Fruit fly (Drosophila melanogaster) whole organism, embryonic: ENCODE measurements around the gene CG15034.
A peak's percentile ranks its signal among the peaks of the same experiment; 100 is the strongest.

Source experiments
- CG10431 ChIP-seq: fragments of 200-800 bp; sonication (Bioruptor generic); optimal IDR thresholded peaks from 3 replicates; lab custom pipeline; 2018; ENCODE audit warnings: missing biosample characterization, mild to moderate bottlenecking, missing genetic modification characterization
- CG11085 ChIP-seq: fragments of 200-800 bp; sonication (Bioruptor generic); IDR thresholded peaks from 2 replicates; pipeline ENCODE4 v1.3.6; 2022; ENCODE audit warnings: missing biosample characterization, missing genetic modification characterization
- CG11456 ChIP-seq: fragments of 200-800 bp; sonication (Bioruptor generic); IDR thresholded peaks from 3 replicates; pipeline ENCODE4 v1.3.6; 2022; ENCODE audit warnings: missing biosample characterization, missing genetic modification characterization
- CG1233 ChIP-seq: fragments of 200-800 bp; sonication (Bioruptor generic); optimal IDR thresholded peaks from 4 replicates; lab custom pipeline; 2018; ENCODE audit warnings: missing biosample characterization, mild to moderate bottlenecking, missing genetic modification characterization
- CG15601 ChIP-seq: fragments of 200-800 bp; sonication (Bioruptor generic); optimal IDR thresholded peaks from 3 replicates; lab custom pipeline; 2019; ENCODE audit warnings: missing biosample characterization, mild to moderate bottlenecking, missing genetic modification characterization, moderate library complexity
- CG17328 ChIP-seq: fragments of 200-800 bp; sonication (Bioruptor generic); IDR thresholded peaks from 2 replicates; pipeline ENCODE4 v1.3.6; 2022; ENCODE audit warnings: missing biosample characterization, missing genetic modification characterization
- CG33557 ChIP-seq: fragments of 200-800 bp; sonication (Bioruptor generic); optimal IDR thresholded peaks from 2 replicates; lab custom pipeline; 2019; ENCODE audit warnings: missing biosample characterization, mild to moderate bottlenecking, missing genetic modification characterization, moderate library complexity
- CG34224 ChIP-seq: fragments of 200-800 bp; sonication (Bioruptor generic); IDR thresholded peaks from 3 replicates; pipeline ENCODE4 v1.3.6; 2022; ENCODE audit warnings: missing biosample characterization, missing genetic modification characterization; ENCODE audit not compliant: partially characterized antibody
- CG3847 ChIP-seq: fragments of 200-800 bp; sonication (Bioruptor generic); IDR thresholded peaks from 2 replicates; pipeline ENCODE4 v1.3.6; 2022; ENCODE audit warnings: missing biosample characterization, missing genetic modification characterization
- CG3995 ChIP-seq: fragments of 200-800 bp; sonication (Bioruptor generic); optimal IDR thresholded peaks from 3 replicates; lab custom pipeline; 2016; ENCODE audit warnings: missing biosample characterization, missing genetic modification characterization
- CG4282 ChIP-seq: fragments of 200-800 bp; sonication (Bioruptor generic); optimal IDR thresholded peaks from 2 replicates; lab custom pipeline; 2016; ENCODE audit warnings: missing biosample characterization, missing genetic modification characterization
- CG7786 ChIP-seq: fragments of 200-800 bp; sonication (Bioruptor generic); optimal IDR thresholded peaks from 2 replicates; lab custom pipeline; 2016; ENCODE audit warnings: missing biosample characterization, missing genetic modification characterization
- CG8359 ChIP-seq: fragments of 200-800 bp; sonication (Bioruptor generic); optimal IDR thresholded peaks from 2 replicates; lab custom pipeline; 2017; ENCODE audit warnings: missing biosample characterization, mild to moderate bottlenecking, missing genetic modification characterization, borderline replicate concordance
- CG8478 ChIP-seq: fragments of >200 bp; optimal IDR thresholded peaks from 2 replicates; lab custom pipeline; 2018
- CG8765 ChIP-seq: fragments of 200-800 bp; sonication (Bioruptor generic); IDR thresholded peaks from 2 replicates; pipeline ENCODE4 v1.3.6; 2022; ENCODE audit warnings: missing biosample characterization, missing genetic modification characterization
- CG9797 ChIP-seq: fragments of 200-800 bp; sonication (Bioruptor generic); optimal IDR thresholded peaks from 3 replicates; lab custom pipeline; 2018; ENCODE audit warnings: missing biosample characterization, mild to moderate bottlenecking, missing genetic modification characterization
- Chrac-16 ChIP-seq: fragments of 200-800 bp; sonication (Bioruptor generic); optimal IDR thresholded peaks from 3 replicates; lab custom pipeline; 2016; ENCODE audit warnings: missing biosample characterization, missing genetic modification characterization
- Doc3 ChIP-seq: fragments of 200-800 bp; sonication (Bioruptor generic); IDR thresholded peaks from 3 replicates; pipeline ENCODE4 v1.3.6; 2022; ENCODE audit warnings: missing biosample characterization, missing genetic modification characterization; ENCODE audit not compliant: partially characterized antibody
- Dp ChIP-seq: fragments of 200-800 bp; sonication (Bioruptor generic); optimal IDR thresholded peaks from 2 replicates; lab custom pipeline; 2018; ENCODE audit warnings: missing biosample characterization, mild to moderate bottlenecking, missing genetic modification characterization, moderate library complexity
- NFAT ChIP-seq: fragments of 200-800 bp; sonication (Bioruptor generic); IDR thresholded peaks from 2 replicates; pipeline ENCODE4 v1.3.6; 2022; ENCODE audit warnings: missing biosample characterization, missing genetic modification characterization
- Optix ChIP-seq: fragments of 200-800 bp; sonication (Bioruptor generic); IDR thresholded peaks from 3 replicates; pipeline ENCODE4 v1.3.6; 2022; ENCODE audit warnings: missing biosample characterization, missing genetic modification characterization
- Pdp1 ChIP-seq, 2 experiments: fragments of 200-800 bp; sonication (Bioruptor generic); optimal IDR thresholded peaks; 3 replicates each; lab custom pipeline; 2016; ENCODE audit warnings: missing biosample characterization in 2 of 2, missing genetic modification characterization in 2 of 2, mild to moderate bottlenecking in 1 of 2, moderate library complexity in 1 of 2
- Rx ChIP-seq: fragments of 200-800 bp; sonication (Bioruptor generic); IDR thresholded peaks from 2 replicates; pipeline ENCODE4 v1.3.6; 2022; ENCODE audit warnings: missing biosample characterization, missing genetic modification characterization
- Sry-δ ChIP-seq: fragments of 200-800 bp; sonication (Bioruptor generic); optimal IDR thresholded peaks from 2 replicates; lab custom pipeline; 2016; ENCODE audit warnings: missing biosample characterization, missing genetic modification characterization
- abd-A ChIP-seq: fragments of 200-800 bp; sonication (Bioruptor generic); optimal IDR thresholded peaks from 3 replicates; lab custom pipeline; 2019; ENCODE audit warnings: missing biosample characterization, mild to moderate bottlenecking, missing genetic modification characterization, moderate library complexity
- ara ChIP-seq: fragments of 200-800 bp; sonication (Bioruptor generic); IDR thresholded peaks from 2 replicates; pipeline ENCODE4 v1.3.6; 2022; ENCODE audit warnings: missing biosample characterization, missing genetic modification characterization
- ase ChIP-seq: fragments of 200-800 bp; sonication (Bioruptor generic); IDR thresholded peaks from 3 replicates; pipeline ENCODE4 v1.3.6; 2022; ENCODE audit warnings: missing biosample characterization, missing genetic modification characterization
- az2 ChIP-seq: fragments of 200-800 bp; sonication (Bioruptor generic); optimal IDR thresholded peaks from 3 replicates; lab custom pipeline; 2016; ENCODE audit warnings: missing biosample characterization, missing genetic modification characterization
- bigmax ChIP-seq: fragments of 200-800 bp; sonication (Bioruptor generic); optimal IDR thresholded peaks from 2 replicates; lab custom pipeline; 2018; ENCODE audit warnings: missing biosample characterization, mild to moderate bottlenecking, missing genetic modification characterization
- bsh ChIP-seq, 2 experiments: fragments of 200-800 bp; sonication (Bioruptor generic); optimal IDR thresholded peaks; 2 replicates each; lab custom pipeline; 2017 to 2018; ENCODE audit warnings: mild to moderate bottlenecking in 2 of 2, missing biosample characterization in 2 of 2, missing genetic modification characterization in 2 of 2, moderate library complexity in 1 of 2
- corto ChIP-seq: fragments of 200-800 bp; sonication (Bioruptor generic); optimal IDR thresholded peaks from 2 replicates; lab custom pipeline; 2016; ENCODE audit warnings: missing biosample characterization, mild to moderate bottlenecking, missing genetic modification characterization, moderate library complexity
- dpn ChIP-seq, 2 experiments: fragments of 200-800 bp; sonication (Bioruptor generic); optimal IDR thresholded peaks; 3 replicates each; lab custom pipeline; 2016; ENCODE audit warnings: missing biosample characterization in 2 of 2, missing genetic modification characterization in 2 of 2
- ems ChIP-seq: fragments of 200-800 bp; sonication (Bioruptor generic); optimal IDR thresholded peaks from 3 replicates; lab custom pipeline; 2016; ENCODE audit warnings: missing biosample characterization, missing genetic modification characterization
- eyg ChIP-seq: fragments of 200-800 bp; sonication (Bioruptor generic); optimal IDR thresholded peaks from 3 replicates; lab custom pipeline; 2016; ENCODE audit warnings: missing biosample characterization, missing genetic modification characterization
- gro ChIP-seq: fragments of 200-800 bp; sonication (Bioruptor generic); optimal IDR thresholded peaks from 2 replicates; lab custom pipeline; 2016; ENCODE audit warnings: missing biosample characterization, missing genetic modification characterization
- gt ChIP-seq: fragments of 200-800 bp; sonication (Bioruptor generic); IDR thresholded peaks from 2 replicates; pipeline ENCODE4 v1.3.6; 2022; ENCODE audit warnings: missing biosample characterization, missing genetic modification characterization
- inv ChIP-seq: fragments of 200-800 bp; sonication (Bioruptor generic); IDR thresholded peaks from 2 replicates; pipeline ENCODE4 v1.3.6; 2022; ENCODE audit warnings: missing biosample characterization, missing genetic modification characterization; ENCODE audit not compliant: partially characterized antibody
- ken ChIP-seq: fragments of 200-800 bp; sonication (Bioruptor generic); IDR thresholded peaks from 3 replicates; pipeline ENCODE4 v1.3.6; 2022; ENCODE audit warnings: missing biosample characterization, missing genetic modification characterization
- lbe ChIP-seq: fragments of 200-800 bp; sonication (Bioruptor generic); optimal IDR thresholded peaks from 2 replicates; lab custom pipeline; 2016; ENCODE audit warnings: missing biosample characterization, mild to moderate bottlenecking, missing genetic modification characterization
- lmd ChIP-seq: fragments of 200-800 bp; sonication (Bioruptor generic); IDR thresholded peaks from 2 replicates; pipeline ENCODE4 v1.3.6; 2022; ENCODE audit warnings: missing biosample characterization, missing genetic modification characterization
- mld ChIP-seq: fragments of 200-800 bp; sonication (Bioruptor generic); IDR thresholded peaks from 3 replicates; pipeline ENCODE4 v1.3.6; 2022; ENCODE audit warnings: missing biosample characterization, missing genetic modification characterization; ENCODE audit not compliant: partially characterized antibody
- nau ChIP-seq: fragments of 200-800 bp; sonication (Bioruptor generic); optimal IDR thresholded peaks from 3 replicates; lab custom pipeline; 2017; ENCODE audit warnings: missing biosample characterization, mild to moderate bottlenecking, missing genetic modification characterization, missing genetic modification reagents
- row ChIP-seq: fragments of 200-800 bp; sonication (Bioruptor generic); IDR thresholded peaks from 3 replicates; pipeline ENCODE4 v1.3.6; 2022; ENCODE audit warnings: missing biosample characterization, missing genetic modification characterization
- sc ChIP-seq, 3 experiments: fragments of >200 bp in 2 of 3; fragments of 200-800 bp in 1 of 3; sonication (Bioruptor generic) in 1 of 3; optimal IDR thresholded peaks; 2 replicates in 2 of 3; 3 replicates in 1 of 3; lab custom pipeline; 2017; ENCODE audit warnings: mild to moderate bottlenecking in 1 of 3, missing biosample characterization in 1 of 3, missing genetic modification characterization in 1 of 3, missing genetic modification reagents in 1 of 3
- stwl ChIP-seq: fragments of 200-800 bp; sonication (Bioruptor generic); optimal IDR thresholded peaks from 3 replicates; lab custom pipeline; 2018; ENCODE audit warnings: missing biosample characterization, mild to moderate bottlenecking, missing genetic modification characterization, moderate library complexity
- sug ChIP-seq: fragments of 200-800 bp; optimal IDR thresholded peaks from 2 replicates; lab custom pipeline; 2019; ENCODE audit warnings: missing biosample characterization, mild to moderate bottlenecking, missing genetic modification characterization, moderate library complexity
- yki ChIP-seq: fragments of >200 bp; optimal IDR thresholded peaks from 3 replicates; lab custom pipeline; 2018

The CG15034 gene

dm6 chrX:7301351-7302328 is 45.7 kb downstream of the CG15034 start (continued):
- TF ChIP-seq CG8765 (GFP tag; lab: Robert Waterston, UW) (no peak), ken (0 out of 3 replicates have a peak, but pooled peaks have one; percentile 39), lbe (GFP tag; lab: Kevin White, UChicago) (no peak), mld (no peak), eyg (GFP tag; lab: Kevin White, UChicago) (no peak), Pdp1 (GFP tag; optimal IDR thresholded peaks at IDR 0.05; lab: Kevin White, UChicago) (peak; percentile 45 to 56), Chrac-16 (peak; percentile 29), ems (GFP tag; lab: Kevin White, UChicago) (no peak), NFAT (GFP tag; lab: Robert Waterston, UW) (0 out of 2 replicates have a peak, but pooled peaks have one; percentile 7), CG11456 (GFP tag; lab: Robert Waterston, UW) (0 out of 3 replicates have a peak, but pooled peaks have one; percentile 10), CG1233 (GFP tag; lab: Kevin White, UChicago) (peak; percentile 62), nau (GFP tag; lab: Kevin White, UChicago) (no peak), CG17328 (peak; percentile 23; the same call in 1 of the 2 replicates), bigmax (no peak), Optix (GFP tag; lab: Robert Waterston, UW) (peak; percentile 71), gt (GFP tag; lab: Robert Waterston, UW) (no peak; the same call in 1 of the 2 replicates), lmd (peak; percentile 24; the same call in 1 of the 2 replicates), CG8478 (no peak), CG10431 (GFP tag; lab: Kevin White, UChicago) (peak; percentile 43), CG3847 (GFP tag; lab: Robert Waterston, UW) (no peak), bsh (GFP tag; optimal IDR thresholded peaks at IDR 0.05; lab: Kevin White, UChicago) (peak; percentile 43 to 69), Doc3 (GFP tag; lab: Robert Waterston, UW) (no peak), Sry-δ (GFP tag; lab: Kevin White, UChicago) (peak; percentile 24), sc (optimal IDR thresholded peaks at IDR 0.05; lab: Kevin White, UChicago) (no peak), sc (GFP tag; optimal IDR thresholded peaks at IDR 0.05; lab: Kevin White, UChicago) (peak; percentile 55), stwl (no peak), row (GFP tag; lab: Robert Waterston, UW) (peak; percentile 58), az2 (peak; percentile 63), yki (lab: Kevin White, UChicago) (no peak), Rx (peak; percentile 34; the same call in 1 of the 2 replicates), CG34224 (no peak), CG11085 (peak; percentile 39; the same call in 1 of the 2 replicates), CG9797 (GFP tag; lab: Kevin White, UChicago) (no peak), ase (GFP tag; lab: Robert Waterston, UW) (peak; percentile 58; the same call in 1 of the 3 replicates), ara (peak; percentile 28; the same call in 1 of the 2 replicates), inv (no peak), CG33557 (GFP tag; lab: Kevin White, UChicago) (peak; percentile 68), corto (no peak), CG15601 (tag; lab: Kevin White, UChicago) (peak; percentile 57), CG3995 (GFP tag; lab: Kevin White, UChicago) (peak; percentile 2), dpn (GFP tag; optimal IDR thresholded peaks at IDR 0.05; lab: Kevin White, UChicago) (peak; percentile 5 to 11), CG7786 (GFP tag; lab: Kevin White, UChicago) (no peak), CG4282 (GFP tag; lab: Kevin White, UChicago) (no peak), sug (no peak), CG8359 (GFP tag; lab: Kevin White, UChicago) (peak; percentile 43), gro (GFP tag; lab: Kevin White, UChicago) (no peak), abd-A (no peak), Dp (GFP tag; lab: Kevin White, UChicago) (no peak)
